Fruit fly (Drosophila melanogaster) Kc167 (cell line): ENCODE measurements around the gene CG10588.

Source experiments
- Myc ChIP-seq: fragments of >200 bp; optimal IDR thresholded peaks from 2 replicates; lab custom pipeline; 2017; ENCODE audit warnings: missing external identifiers
- h ChIP-seq: fragments of >200 bp; optimal IDR thresholded peaks from 3 replicates; lab custom pipeline; 2018; ENCODE audit warnings: missing external identifiers
- insv ChIP-seq: fragments of >200 bp; optimal IDR thresholded peaks from 3 replicates; lab custom pipeline; 2018; ENCODE audit warnings: missing external identifiers
- psq ChIP-seq: fragments of >200 bp; optimal IDR thresholded peaks from 2 replicates; lab custom pipeline; 2017; ENCODE audit warnings: missing external identifiers

dm6 chr3L:20974600-20974999, 17.9 kb downstream of the CG10588 start, which contains the start of gene CG33286:
- no peak for TF ChIP-seq h (lab: Kevin White, UChicago)
- no peak for TF ChIP-seq Myc (lab: Kevin White, UChicago)
- TF ChIP-seq insv (lab: Kevin White, UChicago): no peak
- no peak for TF ChIP-seq psq (lab: Kevin White, UChicago)
